Worm (Caenorhabditis elegans): Measurements from ENCODE around the gene dnj-20.

dnj-20 gene

ce11 chrII:9620616-9621015 lies 3.4 kb downstream of the dnj-20 start:
- TF ChIP-seq C38D4.7 (GFP tag; optimal IDR thresholded peaks at IDR 0.05) = no peak
- no peak for TF ChIP-seq eyg-1 (tag; optimal IDR thresholded peaks at IDR 0.05)
- peak; percentile 18 for TF ChIP-seq unc-55 (GFP tag; optimal IDR thresholded peaks at IDR 0.05)

- TF ChIP-seq pha-4 (tag; optimal IDR thresholded peaks at IDR 0.05) (no peak), nhr-11 (tag; optimal IDR thresholded peaks at IDR 0.05) (peak; percentile 67)
Measured at ce11 chrII:9619995-9620535, 3.9 kb downstream of the dnj-20 start.

ce11 chrII:9619402-9619862 lies 4.5 kb downstream of the dnj-20 start:
- TF ChIP-seq ceh-34 (tag; optimal IDR thresholded peaks at IDR 0.05) = peak; percentile 89
- TF ChIP-seq sox-4 (tag; optimal IDR thresholded peaks at IDR 0.05) = no peak
- TF ChIP-seq ceh-18 (tag; optimal IDR thresholded peaks at IDR 0.05) = peak; percentile 63
- TF ChIP-seq unc-3 (GFP tag; conservative IDR thresholded peaks at IDR 0.05) = no peak
- TF ChIP-seq unc-3 (tag; optimal IDR thresholded peaks at IDR 0.05) = no peak
- TF ChIP-seq tbx-7 (tag; optimal IDR thresholded peaks at IDR 0.05) = no peak
- peak; percentile 36 for TF ChIP-seq nfya-1 (tag; optimal IDR thresholded peaks at IDR 0.05)
- no peak for TF ChIP-seq hlh-8 (tag; optimal IDR thresholded peaks at IDR 0.05)
- no peak for TF ChIP-seq ceh-14 (tag; optimal IDR thresholded peaks at IDR 0.05)
- peak; percentile 82 for TF ChIP-seq unc-55 (GFP tag; optimal IDR thresholded peaks at IDR 0.05)
- TF ChIP-seq ceh-31 (tag; optimal IDR thresholded peaks at IDR 0.05) = no peak
- TF ChIP-seq ceh-30 (tag; optimal IDR thresholded peaks at IDR 0.05) = no peak
- TF ChIP-seq rnt-1 (tag; optimal IDR thresholded peaks at IDR 0.05) = peak; percentile 20
- no peak for TF ChIP-seq pax-1 (tag; optimal IDR thresholded peaks at IDR 0.05)
- no peak for TF ChIP-seq dmd-4 (tag; optimal IDR thresholded peaks at IDR 0.05; ENCODE audit: borderline replicate concordance)
- peak; percentile 55 for TF ChIP-seq elt-2 (tag; optimal IDR thresholded peaks at IDR 0.05)
- TF ChIP-seq F13H6.1 (tag; optimal IDR thresholded peaks at IDR 0.05) = no peak
- no peak for TF ChIP-seq lin-11 (tag; optimal IDR thresholded peaks at IDR 0.05)
- peak; percentile 33 for TF ChIP-seq madf-2 (tag; optimal IDR thresholded peaks at IDR 0.05)
- no peak for TF ChIP-seq ceh-45 (GFP tag; IDR thresholded peaks at IDR 0.05)
- no peak for TF ChIP-seq elt-4 (tag; optimal IDR thresholded peaks at IDR 0.05)
- peak; percentile 29 for TF ChIP-seq tbx-2 (tag; optimal IDR thresholded peaks at IDR 0.05)
- TF ChIP-seq K09A11.1 (tag; optimal IDR thresholded peaks at IDR 0.05; ENCODE audit: insufficient read depth) = no peak
- no peak for TF ChIP-seq ref-2 (tag; optimal IDR thresholded peaks at IDR 0.05)

ce11 chrII:9618759-9619158 lies 5.2 kb downstream of the dnj-20 start:
- TF ChIP-seq fkh-6 (tag; optimal IDR thresholded peaks at IDR 0.05) (no peak), C38D4.7 (GFP tag; optimal IDR thresholded peaks at IDR 0.05) (no peak)

- TF ChIP-seq elt-2 (tag; optimal IDR thresholded peaks at IDR 0.05) (no peak), ceh-30 (tag; optimal IDR thresholded peaks at IDR 0.05) (no peak), fax-1 (tag; optimal IDR thresholded peaks at IDR 0.05) (no peak)
Measured at ce11 chrII:9617902-9618245, 6.1 kb downstream of the dnj-20 start.

ce11 chrII:9617039-9617901 lies 6.7 kb downstream of the dnj-20 start, which contains the start of gene hal-3:
Gene hal-3, minus strand, starts transcription at chrII:9617125.
- no peak for TF ChIP-seq ceh-24 (tag; optimal IDR thresholded peaks at IDR 0.05)
- no peak for TF ChIP-seq nhr-11 (tag; optimal IDR thresholded peaks at IDR 0.05)
- no peak for TF ChIP-seq ceh-9 (tag; optimal IDR thresholded peaks at IDR 0.05)
- TF ChIP-seq ets-4 (tag; optimal IDR thresholded peaks at IDR 0.05) = no peak
- TF ChIP-seq ceh-31 (tag; optimal IDR thresholded peaks at IDR 0.05) = no peak
- TF ChIP-seq lim-6 (tag; optimal IDR thresholded peaks at IDR 0.05) = no peak
- no peak for TF ChIP-seq elt-2 (tag; optimal IDR thresholded peaks at IDR 0.05)
- no peak for TF ChIP-seq K02D7.2 (tag; optimal IDR thresholded peaks at IDR 0.05)
- TF ChIP-seq ceh-45 (GFP tag; IDR thresholded peaks at IDR 0.05) = no peak
- TF ChIP-seq dmd-4 (tag; optimal IDR thresholded peaks at IDR 0.05; ENCODE audit: borderline replicate concordance) = no peak
- no peak for TF ChIP-seq ceh-14 (tag; optimal IDR thresholded peaks at IDR 0.05)
- TF ChIP-seq fkh-10 (GFP tag; optimal IDR thresholded peaks at IDR 0.05) = no peak
